Worm (Caenorhabditis elegans) whole organism, L4/young adult: ENCODE data around the gene Y116A8C.37.

Experiments
- W03F9.2 ChIP-seq: fragments of 150-350 bp; optimal IDR thresholded peaks from 2 replicates; lab custom pipeline; 2014; ENCODE audit warnings: missing biosample characterization, missing genetic modification characterization
- him-1 ChIP-seq: sonication (generic microtip); optimal IDR thresholded peaks from 2 replicates; lab custom pipeline; 2016; ENCODE audit warnings: missing genotype, missing genetic modification reagents, missing genetic modification characterization, missing compliant biosample characterization

DNA sequence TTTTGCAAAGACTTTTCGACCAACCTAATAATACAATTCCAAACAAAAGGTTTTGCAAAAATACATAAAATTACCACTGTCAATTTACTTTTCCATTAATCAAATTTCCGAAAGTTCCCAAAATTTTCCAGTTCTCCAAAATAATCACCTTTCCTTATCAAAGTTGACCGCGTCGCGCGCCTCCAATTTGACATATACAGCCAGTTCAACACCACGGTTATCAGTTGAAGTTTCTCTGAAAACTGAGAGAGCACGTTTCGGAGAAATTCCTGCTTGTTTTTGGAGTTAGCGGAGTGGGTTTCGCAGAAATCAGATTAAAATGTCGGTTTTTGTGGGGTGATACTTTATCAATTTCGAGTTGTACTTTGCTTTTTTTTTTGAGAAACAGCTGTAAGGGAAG, 48.1 kb upstream of the Y116A8C.37 start:
- TF ChIP-seq him-1 (tag; lab: Kevin White, UChicago) (no peak), W03F9.2 (tag; lab: Kevin White, UChicago) (no peak)
